Worm (Caenorhabditis elegans): ENCODE measurements around the gene sre-39.

sre-39 gene

DNA sequence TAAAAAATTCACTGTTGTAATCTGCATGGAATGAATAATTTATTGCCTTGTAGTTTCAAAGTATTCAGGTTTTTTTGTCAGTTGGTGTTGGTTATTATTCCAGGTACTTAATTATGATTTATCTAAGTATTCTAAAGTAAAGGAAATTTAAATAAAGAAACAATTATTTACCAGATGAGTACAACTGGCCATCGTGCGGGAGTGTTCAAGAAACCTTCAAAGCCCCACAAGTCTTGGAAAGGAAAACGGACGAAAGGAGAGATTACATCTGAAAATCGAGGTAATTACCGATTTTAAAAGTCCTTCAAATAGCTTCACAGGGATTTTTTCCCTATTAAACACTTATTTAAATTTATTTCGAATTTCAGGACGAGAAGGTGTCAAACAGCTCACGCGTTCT is 23.1 kb downstream of the sre-39 start, which contains the start of gene tag-151 (continued):
- no peak for TF ChIP-seq attf-6 (GFP tag; IDR thresholded peaks at IDR 0.05)
- TF ChIP-seq sdz-38 (tag; optimal IDR thresholded peaks at IDR 0.05): no peak
- no peak for TF ChIP-seq ceh-100 (GFP tag; IDR thresholded peaks at IDR 0.05)
- TF ChIP-seq repo-1 (tag; optimal IDR thresholded peaks at IDR 0.05): peak; percentile 60
- peak in 1 of 3 experiments; percentile 1 for TF ChIP-seq lin-35 (GFP tag; optimal IDR thresholded peaks at IDR 0.05)
- TF ChIP-seq ceh-27 (GFP tag; optimal IDR thresholded peaks at IDR 0.05): no peak
- no peak for TF ChIP-seq mel-28 (tag; optimal IDR thresholded peaks at IDR 0.05; ENCODE audit: borderline replicate concordance)
- no peak for TF ChIP-seq nfyb-1 (GFP tag; IDR thresholded peaks at IDR 0.05)
- no peak for TF ChIP-seq bed-2 (GFP tag; IDR thresholded peaks at IDR 0.05)
- no peak for TF ChIP-seq lir-1 (GFP tag; conservative IDR thresholded peaks at IDR 0.05)
- TF ChIP-seq attf-3 (GFP tag; conservative IDR thresholded peaks at IDR 0.05): no peak
- TF ChIP-seq akir-1 (GFP tag; optimal IDR thresholded peaks at IDR 0.05): no peak
- TF ChIP-seq nfya-1 (tag; optimal IDR thresholded peaks at IDR 0.05; ENCODE audit: borderline replicate concordance, insufficient read depth): no peak
- TF ChIP-seq ceh-91 (GFP tag; IDR thresholded peaks at IDR 0.05): no peak
- TF ChIP-seq mcd-1 (GFP tag; IDR thresholded peaks at IDR 0.05): no peak
- TF ChIP-seq Y79H2A.3 (GFP tag; conservative IDR thresholded peaks at IDR 0.05): no peak
- TF ChIP-seq chd-7 (tag; optimal IDR thresholded peaks at IDR 0.05): peak; percentile 49
- no peak for TF ChIP-seq die-1 (tag; optimal IDR thresholded peaks at IDR 0.05)
- TF ChIP-seq unc-130 (GFP tag; optimal IDR thresholded peaks at IDR 0.05): peak; percentile 46
- no peak for TF ChIP-seq nhr-179 (tag; optimal IDR thresholded peaks at IDR 0.05)
- no peak for TF ChIP-seq gei-17 (GFP tag; optimal IDR thresholded peaks at IDR 0.05)
- TF ChIP-seq athp-1 (tag; optimal IDR thresholded peaks at IDR 0.05): peak; percentile 37
- no peak for TF ChIP-seq snpc-1.3 (tag; optimal IDR thresholded peaks at IDR 0.05; ENCODE audit: insufficient read depth)
- no peak for TF ChIP-seq T07F8.4 (tag; optimal IDR thresholded peaks at IDR 0.05)
- no peak for TF ChIP-seq B0035.1 (tag; optimal IDR thresholded peaks at IDR 0.05)
- no peak for TF ChIP-seq C06A6.2 (GFP tag; conservative IDR thresholded peaks at IDR 0.05)
- no peak for TF ChIP-seq lag-1 (GFP tag; IDR thresholded peaks at IDR 0.05)
- TF ChIP-seq madf-3 (GFP tag; IDR thresholded peaks at IDR 0.05): peak; percentile 70; the same call in 1 of the 2 replicates
- no peak for TF ChIP-seq aptf-3 (GFP tag; IDR thresholded peaks at IDR 0.05)
- no peak for TF ChIP-seq tbx-9 (tag; optimal IDR thresholded peaks at IDR 0.05; ENCODE audit: borderline replicate concordance)
- TF ChIP-seq T26A5.8 (tag; optimal IDR thresholded peaks at IDR 0.05): no peak
- no peak for TF ChIP-seq K12H6.12 (tag; optimal IDR thresholded peaks at IDR 0.05)
- TF ChIP-seq nhr-120 (GFP tag; IDR thresholded peaks at IDR 0.05): no peak
- peak; percentile 66; the same call in 1 of the 2 replicates for TF ChIP-seq B0336.3 (GFP tag; IDR thresholded peaks at IDR 0.05)
- no peak for TF ChIP-seq rcor-1 (GFP tag; IDR thresholded peaks at IDR 0.05)
- TF ChIP-seq Y53G8AR.9 (GFP tag; conservative IDR thresholded peaks at IDR 0.05): 0 out of 2 replicates have a peak, but pooled peaks have one; percentile 61
- TF ChIP-seq F55B11.4 (tag; optimal IDR thresholded peaks at IDR 0.05; ENCODE audit: borderline replicate concordance, insufficient read depth): no peak
- TF ChIP-seq lin-26 (GFP tag; IDR thresholded peaks at IDR 0.05): no peak
- no peak for TF ChIP-seq sptf-2 (GFP tag; optimal IDR thresholded peaks at IDR 0.05)
- TF ChIP-seq Y67H2A.10 (GFP tag; conservative IDR thresholded peaks at IDR 0.05): no peak
- no peak for TF ChIP-seq snpc-4 (GFP tag; optimal IDR thresholded peaks at IDR 0.05)
- peak in 2 of 4 experiments; percentile 13 to 29 for TF ChIP-seq snpc-4 (tag; optimal IDR thresholded peaks at IDR 0.05)
- TF ChIP-seq hmg-20 (GFP tag; IDR thresholded peaks at IDR 0.05): no peak
- no peak for TF ChIP-seq ztf-28 (GFP tag; IDR thresholded peaks at IDR 0.05)
- TF ChIP-seq F22D6.2 (tag; optimal IDR thresholded peaks at IDR 0.05): no peak
- no peak for TF ChIP-seq ztf-25 (GFP tag; IDR thresholded peaks at IDR 0.05)
- TF ChIP-seq attf-5 (GFP tag; optimal IDR thresholded peaks at IDR 0.05): no peak
- no peak for TF ChIP-seq ceh-79 (tag; optimal IDR thresholded peaks at IDR 0.05)
- peak; percentile 66 for TF ChIP-seq snpc-3.4 (tag; optimal IDR thresholded peaks at IDR 0.05)
